Fruit fly (Drosophila melanogaster) whole organism, embryonic: ENCODE results near the gene Setx.

Source experiments
- Asciz ChIP-seq: fragments of 200-800 bp; sonication (Bioruptor generic); optimal IDR thresholded peaks from 2 replicates; lab custom pipeline; 2017; ENCODE audit warnings: missing biosample characterization, mild to moderate bottlenecking, missing genetic modification characterization, missing genetic modification reagents
- C15 ChIP-seq: fragments of 200-800 bp; sonication (Bioruptor generic); IDR thresholded peaks from 3 replicates; pipeline ENCODE4 v1.3.6; 2022; ENCODE audit warnings: missing biosample characterization, missing genetic modification characterization
- CG11456 ChIP-seq: fragments of 200-800 bp; sonication (Bioruptor generic); IDR thresholded peaks from 3 replicates; pipeline ENCODE4 v1.3.6; 2022; ENCODE audit warnings: missing biosample characterization, missing genetic modification characterization
- CG1233 ChIP-seq: fragments of 200-800 bp; sonication (Bioruptor generic); optimal IDR thresholded peaks from 4 replicates; lab custom pipeline; 2018; ENCODE audit warnings: missing biosample characterization, mild to moderate bottlenecking, missing genetic modification characterization
- CG12942 ChIP-seq: fragments of 200-800 bp; sonication (Bioruptor generic); optimal IDR thresholded peaks from 3 replicates; lab custom pipeline; 2016; ENCODE audit warnings: missing biosample characterization, missing genetic modification characterization
- CG14860 ChIP-seq: fragments of 200-800 bp; sonication (Bioruptor generic); IDR thresholded peaks from 3 replicates; pipeline ENCODE4 v1.3.6; 2022; ENCODE audit warnings: missing biosample characterization, missing genetic modification characterization; ENCODE audit not compliant: partially characterized antibody
- CG14965 ChIP-seq: fragments of 200-800 bp; sonication (Bioruptor generic); optimal IDR thresholded peaks from 2 replicates; lab custom pipeline; 2016; ENCODE audit warnings: missing biosample characterization, missing genetic modification characterization, borderline replicate concordance
- CG15073 ChIP-seq: fragments of 200-800 bp; sonication (Bioruptor generic); optimal IDR thresholded peaks from 2 replicates; lab custom pipeline; 2016; ENCODE audit warnings: missing biosample characterization, missing genetic modification characterization
- CG1602 ChIP-seq: fragments of 200-800 bp; sonication (Bioruptor generic); optimal IDR thresholded peaks from 3 replicates; lab custom pipeline; 2016; ENCODE audit warnings: missing biosample characterization, missing genetic modification characterization
- CG17802 ChIP-seq: fragments of 200-800 bp; sonication (Bioruptor generic); optimal IDR thresholded peaks from 2 replicates; lab custom pipeline; 2018; ENCODE audit warnings: missing biosample characterization, mild to moderate bottlenecking, missing genetic modification characterization, moderate library complexity
- CG2116 ChIP-seq: fragments of 200-800 bp; sonication (Bioruptor generic); optimal IDR thresholded peaks from 3 replicates; lab custom pipeline; 2018; ENCODE audit warnings: missing biosample characterization, mild to moderate bottlenecking, missing genetic modification characterization
- CG30403 ChIP-seq: fragments of 200-800 bp; sonication (Bioruptor generic); optimal IDR thresholded peaks from 3 replicates; lab custom pipeline; 2016; ENCODE audit warnings: missing biosample characterization, missing genetic modification characterization
- CG4282 ChIP-seq: fragments of 200-800 bp; sonication (Bioruptor generic); optimal IDR thresholded peaks from 2 replicates; lab custom pipeline; 2016; ENCODE audit warnings: missing biosample characterization, missing genetic modification characterization
- CG6854 ChIP-seq: fragments of 200-800 bp; sonication (Bioruptor generic); optimal IDR thresholded peaks from 3 replicates; lab custom pipeline; 2017; ENCODE audit warnings: missing biosample characterization, mild to moderate bottlenecking, missing genetic modification characterization
- CG7556 ChIP-seq: fragments of 200-800 bp; sonication (Bioruptor generic); optimal IDR thresholded peaks from 2 replicates; lab custom pipeline; 2017; ENCODE audit warnings: missing biosample characterization, mild to moderate bottlenecking, missing genetic modification characterization
- CG7786 ChIP-seq: fragments of 200-800 bp; sonication (Bioruptor generic); optimal IDR thresholded peaks from 2 replicates; lab custom pipeline; 2016; ENCODE audit warnings: missing biosample characterization, missing genetic modification characterization
- CG7839 ChIP-seq: fragments of 200-800 bp; sonication (Bioruptor generic); optimal IDR thresholded peaks from 3 replicates; lab custom pipeline; 2018; ENCODE audit warnings: missing biosample characterization, mild to moderate bottlenecking, missing genetic modification characterization, moderate library complexity
- CG8944 ChIP-seq: fragments of 200-800 bp; sonication (Bioruptor generic); optimal IDR thresholded peaks from 3 replicates; lab custom pipeline; 2016; ENCODE audit warnings: missing biosample characterization, missing genetic modification characterization
- D19A ChIP-seq: fragments of 200-800 bp; optimal IDR thresholded peaks from 3 replicates; lab custom pipeline; 2019; ENCODE audit warnings: missing biosample characterization, mild to moderate bottlenecking, missing genetic modification characterization, moderate library complexity
- Elba2 ChIP-seq: fragments of 200-800 bp; sonication (Bioruptor generic); optimal IDR thresholded peaks from 3 replicates; lab custom pipeline; 2016; ENCODE audit warnings: missing biosample characterization, missing genetic modification characterization
- Fer1 ChIP-seq: fragments of 200-800 bp; sonication (Bioruptor generic); optimal IDR thresholded peaks from 2 replicates; lab custom pipeline; 2017; ENCODE audit warnings: missing biosample characterization, mild to moderate bottlenecking, missing genetic modification characterization
- HHEX ChIP-seq: fragments of 200-800 bp; sonication (Bioruptor generic); optimal IDR thresholded peaks from 3 replicates; lab custom pipeline; 2017; ENCODE audit warnings: missing biosample characterization, mild to moderate bottlenecking, missing genetic modification characterization, missing genetic modification reagents
- Jarid2 ChIP-seq: fragments of 200-800 bp; sonication (Bioruptor generic); optimal IDR thresholded peaks from 3 replicates; lab custom pipeline; 2017; ENCODE audit warnings: mild to moderate bottlenecking, missing biosample characterization, missing genetic modification reagents, missing genetic modification characterization
- Kr ChIP-seq: fragments of 200-800 bp; sonication (Bioruptor generic); optimal IDR thresholded peaks from 2 replicates; lab custom pipeline; 2017; ENCODE audit warnings: missing biosample characterization, mild to moderate bottlenecking, missing genetic modification characterization
- NC2α ChIP-seq: fragments of 200-800 bp; sonication (Bioruptor generic); optimal IDR thresholded peaks from 2 replicates; lab custom pipeline; 2016; ENCODE audit warnings: missing biosample characterization, missing genetic modification characterization
- NK7.1 ChIP-seq: fragments of 200-800 bp; sonication (Bioruptor generic); optimal IDR thresholded peaks from 3 replicates; lab custom pipeline; 2016; ENCODE audit warnings: missing biosample characterization, missing genetic modification characterization
- Taf1 ChIP-seq: fragments of 200-800 bp; sonication (Bioruptor generic); IDR thresholded peaks from 2 replicates; pipeline ENCODE4 v1.3.6; 2022; ENCODE audit warnings: missing biosample characterization, missing genetic modification characterization
- ab ChIP-seq: fragments of 200-800 bp; sonication (Bioruptor generic); optimal IDR thresholded peaks from 2 replicates; lab custom pipeline; 2016; ENCODE audit warnings: missing biosample characterization, missing genetic modification characterization
- bsh ChIP-seq, 2 experiments: fragments of 200-800 bp; sonication (Bioruptor generic); optimal IDR thresholded peaks; 2 replicates each; lab custom pipeline; 2017 to 2018; ENCODE audit warnings: mild to moderate bottlenecking in 2 of 2, missing biosample characterization in 2 of 2, missing genetic modification characterization in 2 of 2, moderate library complexity in 1 of 2
- cato ChIP-seq: fragments of 200-800 bp; sonication (Bioruptor generic); optimal IDR thresholded peaks from 2 replicates; lab custom pipeline; 2016; ENCODE audit warnings: missing biosample characterization, missing genetic modification characterization, borderline replicate concordance
- chinmo ChIP-seq: fragments of 200-800 bp; sonication (Bioruptor generic); IDR thresholded peaks from 4 replicates; pipeline ENCODE4 v1.3.6; 2022; ENCODE audit warnings: missing biosample characterization, missing genetic modification characterization; ENCODE audit not compliant: partially characterized antibody
- croc ChIP-seq: fragments of 200-800 bp; sonication (Bioruptor generic); conservative IDR thresholded peaks from 3 replicates; pipeline ENCODE4 v1.3.6; 2022; ENCODE audit warnings: missing biosample characterization, missing genetic modification characterization
- crp ChIP-seq, 2 experiments: fragments of 200-800 bp; sonication (Bioruptor generic); optimal IDR thresholded peaks; 2 replicates in 1 of 2; 3 replicates in 1 of 2; lab custom pipeline; 2017; ENCODE audit warnings: missing biosample characterization in 2 of 2, missing genetic modification characterization in 2 of 2, mild to moderate bottlenecking in 1 of 2, moderate library complexity in 1 of 2
- da ChIP-seq: fragments of 200-800 bp; sonication (Bioruptor generic); optimal IDR thresholded peaks from 2 replicates; lab custom pipeline; 2016; ENCODE audit warnings: missing biosample characterization, missing genetic modification characterization
- dpn ChIP-seq, 2 experiments: fragments of 200-800 bp; sonication (Bioruptor generic); optimal IDR thresholded peaks; 3 replicates each; lab custom pipeline; 2016; ENCODE audit warnings: missing biosample characterization in 2 of 2, missing genetic modification characterization in 2 of 2
- eve ChIP-seq, 2 experiments: fragments of >200 bp; optimal IDR thresholded peaks; 2 replicates each; lab custom pipeline; 2017; ENCODE audit warnings: missing biosample characterization in 2 of 2, missing genetic modification characterization in 2 of 2
- gce ChIP-seq: fragments of 200-800 bp; sonication (Bioruptor generic); IDR thresholded peaks from 3 replicates; pipeline ENCODE4 v1.3.6; 2022; ENCODE audit warnings: missing biosample characterization, missing genetic modification characterization
- grau ChIP-seq: fragments of 200-800 bp; optimal IDR thresholded peaks from 3 replicates; lab custom pipeline; 2019; ENCODE audit warnings: missing biosample characterization, mild to moderate bottlenecking, missing genetic modification characterization, moderate library complexity
- gsb ChIP-seq: fragments of 200-800 bp; sonication (Bioruptor generic); IDR thresholded peaks from 2 replicates; pipeline ENCODE4 v1.3.6; 2022; ENCODE audit warnings: missing biosample characterization, missing genetic modification characterization
- jumu ChIP-seq: fragments of 200-800 bp; sonication (Bioruptor generic); optimal IDR thresholded peaks from 3 replicates; lab custom pipeline; 2016; ENCODE audit warnings: missing biosample characterization, missing genetic modification characterization
- knrl ChIP-seq: fragments of 200-800 bp; sonication (Bioruptor generic); IDR thresholded peaks from 3 replicates; pipeline ENCODE4 v1.3.6; 2022; ENCODE audit warnings: missing biosample characterization, missing genetic modification characterization; ENCODE audit not compliant: partially characterized antibody
- lov ChIP-seq, 2 experiments: fragments of 200-800 bp in 1 of 2; fragments of >200 bp in 1 of 2; sonication (Bioruptor generic) in 1 of 2; IDR thresholded peaks in 1 of 2; optimal IDR thresholded peaks in 1 of 2; 2 replicates in 1 of 2; 3 replicates in 1 of 2; pipeline versions ENCODE4 v1.3.6 to Lab custom; 2017 to 2022; ENCODE audit warnings: missing biosample characterization in 1 of 2, missing genetic modification characterization in 1 of 2
- nau ChIP-seq: fragments of 200-800 bp; sonication (Bioruptor generic); optimal IDR thresholded peaks from 3 replicates; lab custom pipeline; 2017; ENCODE audit warnings: missing biosample characterization, mild to moderate bottlenecking, missing genetic modification characterization, missing genetic modification reagents
- oc ChIP-seq: fragments of 200-800 bp; sonication (Bioruptor generic); optimal IDR thresholded peaks from 2 replicates; lab custom pipeline; 2018; ENCODE audit warnings: missing biosample characterization, mild to moderate bottlenecking, missing genetic modification characterization, moderate library complexity
- pb ChIP-seq: fragments of 200-800 bp; sonication (Bioruptor generic); optimal IDR thresholded peaks from 3 replicates; lab custom pipeline; 2016; ENCODE audit warnings: missing biosample characterization, missing genetic modification characterization
- run ChIP-seq: fragments of 200-800 bp; sonication (Bioruptor generic); optimal IDR thresholded peaks from 3 replicates; lab custom pipeline; 2018; ENCODE audit warnings: missing biosample characterization, mild to moderate bottlenecking, missing genetic modification characterization
- sc ChIP-seq, 3 experiments: fragments of >200 bp in 2 of 3; fragments of 200-800 bp in 1 of 3; sonication (Bioruptor generic) in 1 of 3; optimal IDR thresholded peaks; 2 replicates in 2 of 3; 3 replicates in 1 of 3; lab custom pipeline; 2017; ENCODE audit warnings: mild to moderate bottlenecking in 1 of 3, missing biosample characterization in 1 of 3, missing genetic modification characterization in 1 of 3, missing genetic modification reagents in 1 of 3
- shn ChIP-seq: fragments of 200-800 bp; sonication (Bioruptor generic); optimal IDR thresholded peaks from 3 replicates; lab custom pipeline; 2016; ENCODE audit warnings: missing biosample characterization, missing genetic modification characterization
- slbo ChIP-seq: fragments of 200-800 bp; sonication (Bioruptor generic); IDR thresholded peaks from 2 replicates; pipeline ENCODE4 v1.3.6; 2022; ENCODE audit warnings: missing biosample characterization, missing genetic modification characterization
- zfh1 ChIP-seq: fragments of 200-800 bp; sonication (Bioruptor generic); IDR thresholded peaks from 3 replicates; pipeline ENCODE4 v1.3.6; 2022; ENCODE audit warnings: missing biosample characterization, missing genetic modification characterization

The Setx gene

dm6 chr3L:8081822-8082221 lies 55.5 kb downstream of the Setx start (continued):
- TF ChIP-seq sc (optimal IDR thresholded peaks at IDR 0.05; lab: Kevin White, UChicago) (no peak), sc (GFP tag; optimal IDR thresholded peaks at IDR 0.05; lab: Kevin White, UChicago) (no peak), CG12942 (no peak), D19A (tag; lab: Kevin White, UChicago) (peak; percentile 34), CG15073 (no peak), nau (GFP tag; lab: Kevin White, UChicago) (peak; percentile 69), CG8944 (no peak), NK7.1 (GFP tag; lab: Kevin White, UChicago) (no peak), dpn (GFP tag; optimal IDR thresholded peaks at IDR 0.05; lab: Kevin White, UChicago) (peak; percentile 13 to 42), NC2α (GFP tag; lab: Kevin White, UChicago) (no peak), Asciz (peak; percentile 0), Fer1 (GFP tag; lab: Kevin White, UChicago) (peak; percentile 81), CG17802 (tag; lab: Kevin White, UChicago) (no peak), lov (optimal IDR thresholded peaks at IDR 0.05; lab: Kevin White, UChicago) (no peak), lov (GFP tag; IDR thresholded peaks at IDR 0.05; lab: Robert Waterston, UW) (no peak; the same call in 2 of the 3 replicates), CG11456 (no peak), CG7839 (tag; lab: Kevin White, UChicago) (peak; percentile 31), da (no peak), croc (GFP tag; lab: Robert Waterston, UW) (no peak), chinmo (peak; percentile 77; the same call in 2 of the 4 replicates), CG1233 (GFP tag; lab: Kevin White, UChicago) (no peak), gce (no peak), crp (GFP tag; optimal IDR thresholded peaks at IDR 0.05; lab: Kevin White, UChicago) (no peak), run (tag; lab: Kevin White, UChicago) (no peak), CG6854 (GFP tag; lab: Kevin White, UChicago) (peak; percentile 61), Elba2 (GFP tag; lab: Kevin White, UChicago) (no peak), CG7556 (GFP tag; lab: Kevin White, UChicago) (peak; percentile 7), pb (no peak), eve (GFP tag; optimal IDR thresholded peaks at IDR 0.05; lab: Kevin White, UChicago) (peak in 1 of 2 experiments; percentile 60), C15 (GFP tag; lab: Robert Waterston, UW) (no peak), CG14860 (GFP tag; lab: Robert Waterston, UW) (no peak), Taf1 (GFP tag; lab: Robert Waterston, UW) (no peak), HHEX (GFP tag; lab: Kevin White, UChicago) (peak; percentile 23), oc (tag; lab: Kevin White, UChicago) (peak; percentile 29), Jarid2 (GFP tag; lab: Kevin White, UChicago) (peak; percentile 63), CG2116 (peak; percentile 17), cato (GFP tag; lab: Kevin White, UChicago) (no peak), CG7786 (GFP tag; lab: Kevin White, UChicago) (peak; percentile 19), slbo (GFP tag; lab: Robert Waterston, UW) (no peak), Kr (GFP tag; lab: Kevin White, UChicago) (no peak), knrl (GFP tag; lab: Robert Waterston, UW) (no peak), CG1602 (GFP tag; lab: Kevin White, UChicago) (no peak), zfh1 (no peak), gsb (GFP tag; lab: Robert Waterston, UW) (no peak), shn (peak; percentile 8), CG30403 (peak; percentile 13), bsh (GFP tag; optimal IDR thresholded peaks at IDR 0.05; lab: Kevin White, UChicago) (peak in 1 of 2 experiments; percentile 20), CG14965 (GFP tag; lab: Kevin White, UChicago) (no peak), grau (tag; lab: Kevin White, UChicago) (peak; percentile 32), CG4282 (no peak), ab (no peak), jumu (GFP tag; lab: Kevin White, UChicago) (no peak)
